Fruit fly (Drosophila melanogaster): ENCODE data around the gene CG18547.

DNA sequence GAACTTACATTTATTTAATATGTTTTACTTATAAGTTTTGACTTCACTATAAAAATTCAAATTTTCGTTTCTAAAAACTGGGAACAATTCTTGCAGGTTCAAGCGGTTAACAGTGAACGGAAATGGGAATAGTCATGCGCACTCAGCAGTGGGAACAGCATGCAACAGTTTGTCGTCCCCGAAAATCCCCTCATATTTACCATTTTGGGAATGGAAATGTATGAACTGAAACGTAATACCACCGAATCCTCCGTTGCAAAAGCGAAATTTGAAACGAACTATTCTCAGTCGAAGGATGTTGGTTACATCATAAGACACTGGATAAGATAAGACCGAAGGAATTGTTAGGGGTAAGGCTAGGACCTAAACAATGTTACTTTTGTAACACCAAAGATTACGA is 40.8 kb upstream of the CG18547 start:
- TF ChIP-seq Vsx2 (GFP tag; optimal IDR thresholded peaks at IDR 0.05; ENCODE audit: partially characterized antibody): no peak
- TF ChIP-seq Hr78 (GFP tag; optimal IDR thresholded peaks at IDR 0.05): no peak
- no peak for TF ChIP-seq Dif (GFP tag; optimal IDR thresholded peaks at IDR 0.05; ENCODE audit: partially characterized antibody)
- no peak for TF ChIP-seq psq (GFP tag; optimal IDR thresholded peaks at IDR 0.05)
- no peak for TF ChIP-seq Jra (GFP tag; optimal IDR thresholded peaks at IDR 0.05)
- TF ChIP-seq ey (GFP tag; optimal IDR thresholded peaks at IDR 0.05): no peak
- TF ChIP-seq fru (GFP tag; optimal IDR thresholded peaks at IDR 0.05): no peak
- TF ChIP-seq Dfd (GFP tag; optimal IDR thresholded peaks at IDR 0.05): no peak
- TF ChIP-seq GATAd (GFP tag; optimal IDR thresholded peaks at IDR 0.05): no peak
- TF ChIP-seq Abd-B (GFP tag; optimal IDR thresholded peaks at IDR 0.05): no peak
- no peak for TF ChIP-seq jim (GFP tag; optimal IDR thresholded peaks at IDR 0.05)
- no peak for TF ChIP-seq dsf (GFP tag; optimal IDR thresholded peaks at IDR 0.05; ENCODE audit: borderline replicate concordance)

All from whole organism, wandering third instar larva.